Fruit fly (Drosophila melanogaster): ENCODE results near the gene gnu.
A peak's percentile ranks its signal among the peaks of the same experiment; 100 is the strongest.

The gnu gene

dm6 chr3L:14786230-14786850 lies 16.8 kb downstream of the gnu start, which contains the start of the genes bmm and Tdrd3 (continued):
- TF ChIP-seq Optix (GFP tag; IDR thresholded peaks at IDR 0.05) = peak; percentile 64; the same call in 1 of the 3 replicates
- no peak for TF ChIP-seq da (GFP tag; optimal IDR thresholded peaks at IDR 0.05)
- peak; percentile 81 for TF ChIP-seq CG11504 (tag; optimal IDR thresholded peaks at IDR 0.05)
- TF ChIP-seq Adf1 (GFP tag; IDR thresholded peaks at IDR 0.05) = no peak
- no peak for TF ChIP-seq CG10321 (GFP tag; IDR thresholded peaks at IDR 0.05)
- TF ChIP-seq CG30020 (tag; optimal IDR thresholded peaks at IDR 0.05) = peak; percentile 89
- TF ChIP-seq CG4328 (GFP tag; optimal IDR thresholded peaks at IDR 0.05) = peak; percentile 79
- peak; percentile 88 for TF ChIP-seq zfh2 (GFP tag; optimal IDR thresholded peaks at IDR 0.05)
- peak; percentile 75 for TF ChIP-seq HLH3B (GFP tag; IDR thresholded peaks at IDR 0.05)
- peak; percentile 93 for TF ChIP-seq hbn (GFP tag; IDR thresholded peaks at IDR 0.05; ENCODE audit: partially characterized antibody)
- TF ChIP-seq CG2712 (tag; optimal IDR thresholded peaks at IDR 0.05) = peak; percentile 91
- TF ChIP-seq corto (GFP tag; optimal IDR thresholded peaks at IDR 0.05) = peak; percentile 11
- TF ChIP-seq CG6791 (GFP tag; IDR thresholded peaks at IDR 0.05; ENCODE audit: partially characterized antibody) = peak; percentile 79
- no peak for TF ChIP-seq GATAe (GFP tag; conservative IDR thresholded peaks at IDR 0.05)
- peak; percentile 62 for TF ChIP-seq D19A (tag; optimal IDR thresholded peaks at IDR 0.05)
- TF ChIP-seq Doc2 (GFP tag; IDR thresholded peaks at IDR 0.05) = no peak
- peak; percentile 52 for TF ChIP-seq CG11723 (GFP tag; optimal IDR thresholded peaks at IDR 0.05)
- peak; percentile 37 for TF ChIP-seq CG5245 (GFP tag; optimal IDR thresholded peaks at IDR 0.05)
- TF ChIP-seq HHEX (GFP tag; optimal IDR thresholded peaks at IDR 0.05) = peak; percentile 61
- TF ChIP-seq otp (GFP tag; IDR thresholded peaks at IDR 0.05) = peak; percentile 52; the same call in 2 of the 3 replicates
- TF ChIP-seq CG15479 (GFP tag; optimal IDR thresholded peaks at IDR 0.05) = no peak
- TF ChIP-seq mam (GFP tag; optimal IDR thresholded peaks at IDR 0.05) = peak; percentile 84
- no peak for TF ChIP-seq D (optimal IDR thresholded peaks at IDR 0.05)
- TF ChIP-seq D (GFP tag; optimal IDR thresholded peaks at IDR 0.05) = peak; percentile 32
- TF ChIP-seq Dad (GFP tag; optimal IDR thresholded peaks at IDR 0.05) = no peak
- TF ChIP-seq CG11560 (tag; IDR thresholded peaks at IDR 0.05) = peak; percentile 27; the same call in 1 of the 3 replicates
- peak; percentile 47 for TF ChIP-seq CG18476 (GFP tag; optimal IDR thresholded peaks at IDR 0.05)
- no peak for TF ChIP-seq CG1792 (GFP tag; optimal IDR thresholded peaks at IDR 0.05)
- no peak for TF ChIP-seq TFAM (GFP tag; optimal IDR thresholded peaks at IDR 0.05)
- peak; percentile 32 for TF ChIP-seq tx (GFP tag; optimal IDR thresholded peaks at IDR 0.05)
- TF ChIP-seq CG4707 (GFP tag; optimal IDR thresholded peaks at IDR 0.05) = peak; percentile 51
- TF ChIP-seq sr (GFP tag; IDR thresholded peaks at IDR 0.05) = no peak
- TF ChIP-seq lbe (GFP tag; optimal IDR thresholded peaks at IDR 0.05) = peak; percentile 44
- peak; percentile 20 for TF ChIP-seq repo (GFP tag; optimal IDR thresholded peaks at IDR 0.05)
- peak; percentile 53 for TF ChIP-seq CG12299 (tag; optimal IDR thresholded peaks at IDR 0.05)

dm6 chr3L:14785492-14785916 lies 17.7 kb downstream of the gnu start:
- TF ChIP-seq stc (GFP tag; IDR thresholded peaks at IDR 0.05) (0 out of 2 replicates have a peak, but pooled peaks have one; percentile 35), crol (GFP tag; IDR thresholded peaks at IDR 0.05) (peak; percentile 81), Rfx (GFP tag; IDR thresholded peaks at IDR 0.05) (peak; percentile 53), crp (GFP tag; optimal IDR thresholded peaks at IDR 0.05) (peak in 1 of 2 experiments; percentile 63), ind (GFP tag; optimal IDR thresholded peaks at IDR 0.05) (peak; percentile 31), CG7786 (GFP tag; optimal IDR thresholded peaks at IDR 0.05) (peak; percentile 16), Trl (optimal IDR thresholded peaks at IDR 0.05) (peak in 1 of 2 experiments; percentile 23), Trl (GFP tag; optimal IDR thresholded peaks at IDR 0.05) (no peak), maf-S (GFP tag; optimal IDR thresholded peaks at IDR 0.05) (peak; percentile 34), slou (GFP tag; optimal IDR thresholded peaks at IDR 0.05) (no peak), Eip74EF (GFP tag; optimal IDR thresholded peaks at IDR 0.05) (no peak), CG1233 (GFP tag; optimal IDR thresholded peaks at IDR 0.05) (no peak), sr (GFP tag; IDR thresholded peaks at IDR 0.05) (peak; percentile 64; the same call in 2 of the 3 replicates), CG17802 (tag; optimal IDR thresholded peaks at IDR 0.05) (no peak), CG14014 (GFP tag; IDR thresholded peaks at IDR 0.05) (0 out of 2 replicates have a peak, but pooled peaks have one; percentile 20), klu (GFP tag; IDR thresholded peaks at IDR 0.05) (0 out of 2 replicates have a peak, but pooled peaks have one; percentile 42), sisA (GFP tag; IDR thresholded peaks at IDR 0.05) (peak; percentile 33; the same call in 1 of the 2 replicates), ato (GFP tag; IDR thresholded peaks at IDR 0.05; ENCODE audit: partially characterized antibody) (no peak)

Data from whole organism, embryonic.